Worm (Caenorhabditis elegans): ENCODE results near the gene wht-8.

DNA sequence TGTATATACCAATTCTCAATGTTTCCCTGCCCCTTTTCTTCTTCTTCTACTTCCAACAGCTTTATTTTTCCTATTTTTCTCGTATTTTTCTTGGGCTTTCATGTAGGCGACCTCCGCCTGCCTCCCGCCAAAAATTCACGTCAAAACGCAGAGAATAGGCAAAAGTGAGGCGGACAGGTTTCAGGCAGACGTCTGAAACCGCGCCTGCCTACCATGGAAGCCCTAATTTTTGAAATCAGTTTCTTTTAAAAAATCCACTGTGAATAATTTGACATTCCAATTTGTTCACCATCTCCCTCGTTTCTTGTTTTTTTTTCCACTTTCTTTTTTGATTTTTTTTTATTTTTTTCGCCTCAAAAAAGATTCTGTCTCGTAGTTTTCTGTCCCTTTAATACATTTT, 20.2 kb downstream of the wht-8 start:
- TF ChIP-seq jun-1 (tag; optimal IDR thresholded peaks at IDR 0.05), result no peak
- TF ChIP-seq elt-3 (tag; optimal IDR thresholded peaks at IDR 0.05), result no peak
- TF ChIP-seq hlh-4 (tag; optimal IDR thresholded peaks at IDR 0.05), result no peak
- no peak for TF ChIP-seq nhr-85 (tag)
- no peak for TF ChIP-seq dsc-1 (tag; optimal IDR thresholded peaks at IDR 0.05)
- TF ChIP-seq lsy-2 (tag; optimal IDR thresholded peaks at IDR 0.05), result no peak
